Worm (Caenorhabditis elegans): ENCODE results near the gene pfk-1.1.

DNA sequence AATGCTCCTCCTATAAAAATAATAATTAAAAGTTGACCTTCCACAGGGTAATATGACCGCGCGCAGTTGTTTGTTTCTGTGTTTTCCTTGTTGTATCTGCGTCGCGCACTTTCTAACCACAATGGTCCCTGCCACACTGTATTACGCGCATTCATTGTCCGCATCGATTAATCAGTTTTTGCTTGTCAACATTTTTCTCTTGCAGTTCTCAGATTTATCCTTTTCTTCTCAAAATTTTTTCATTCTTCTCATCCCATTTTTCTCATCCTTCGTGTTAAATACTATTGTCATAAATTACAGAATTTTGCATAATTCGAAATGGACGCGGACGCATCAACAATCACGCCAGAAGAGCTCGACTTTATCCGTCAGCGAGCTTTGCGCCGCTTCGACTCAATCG is at the start of gene pfk-1.1:
- no peak for TF ChIP-seq pha-4 (tag; optimal IDR thresholded peaks at IDR 0.05)
- TF ChIP-seq pqm-1 (tag; optimal IDR thresholded peaks at IDR 0.05): no peak
- no peak for TF ChIP-seq ceh-14 (tag; optimal IDR thresholded peaks at IDR 0.05)
- no peak for TF ChIP-seq tbx-2 (tag; optimal IDR thresholded peaks at IDR 0.05)
- no peak for TF ChIP-seq hlh-6 (tag; optimal IDR thresholded peaks at IDR 0.05)
- TF ChIP-seq ceh-34 (tag; optimal IDR thresholded peaks at IDR 0.05): no peak
- no peak for TF ChIP-seq ttx-3 (tag; optimal IDR thresholded peaks at IDR 0.05)
- no peak for TF ChIP-seq ama-1 (optimal IDR thresholded peaks at IDR 0.05)
- TF ChIP-seq hlh-8 (tag; optimal IDR thresholded peaks at IDR 0.05): no peak

Data from whole organism, late embryonic.